Worm (Caenorhabditis elegans) whole organism, L4 larva: ENCODE data around the gene rsef-1.
A peak's percentile ranks its signal among the peaks of the same experiment; 100 is the strongest.

Source experiments
- D1046.2 ChIP-seq: fragments of 200-800 bp; sonication (Bioruptor generic); IDR thresholded peaks from 2 replicates; pipeline ENCODE4 v1.3.6; 2022; ENCODE audit warnings: missing genetic modification characterization, missing compliant biosample characterization
- F10B5.3 ChIP-seq: sonication (generic microtip); optimal IDR thresholded peaks from 2 replicates; lab custom pipeline; 2016; ENCODE audit warnings: mild to moderate bottlenecking, missing genetic modification characterization, missing compliant biosample characterization
- F37D6.2 ChIP-seq: sonication (generic microtip); optimal IDR thresholded peaks from 2 replicates; lab custom pipeline; 2016; ENCODE audit warnings: mild to moderate bottlenecking, missing genetic modification characterization, missing compliant biosample characterization
- R02D3.7 ChIP-seq: fragments of 150-350 bp; sonication (generic microtip); optimal IDR thresholded peaks from 3 replicates; lab custom pipeline; 2014; ENCODE audit warnings: missing biosample characterization, missing genetic modification characterization
- aha-1 ChIP-seq: fragments of 150-350 bp; peaks from one replicate; lab custom pipeline; 2014; ENCODE audit warnings: missing biosample characterization, missing genetic modification characterization
- attf-4 ChIP-seq: sonication (generic microtip); optimal IDR thresholded peaks from 3 replicates; lab custom pipeline; 2017; ENCODE audit warnings: missing biosample characterization, missing genetic modification characterization
- ceh-28 ChIP-seq: fragments of 150-350 bp; optimal IDR thresholded peaks from 2 replicates; lab custom pipeline; 2014; ENCODE audit warnings: missing biosample characterization, missing genetic modification reagents, missing genetic modification characterization
- ceh-32 ChIP-seq: sonication (generic microtip); optimal IDR thresholded peaks from 2 replicates; lab custom pipeline; 2016; ENCODE audit warnings: mild to moderate bottlenecking, missing genetic modification characterization, missing compliant biosample characterization; ENCODE audit not compliant: poor library complexity
- ceh-62 ChIP-seq: sonication (generic microtip); optimal IDR thresholded peaks from 2 replicates; lab custom pipeline; 2017; ENCODE audit warnings: missing biosample characterization, missing genetic modification characterization
- ces-1 ChIP-seq: fragments of 150-350 bp; sonication (generic microtip); optimal IDR thresholded peaks from 4 replicates; lab custom pipeline; 2014; ENCODE audit warnings: missing biosample characterization, missing genetic modification reagents, missing genetic modification characterization
- ctbp-1 ChIP-seq: fragments of 200-800 bp; sonication (Bioruptor generic); IDR thresholded peaks from 2 replicates; pipeline ENCODE4 v1.3.6; 2022; ENCODE audit warnings: missing genetic modification reagents, missing genetic modification characterization, missing compliant biosample characterization
- daf-16 ChIP-seq, 3 experiments: sonication (generic microtip); optimal IDR thresholded peaks; 2 replicates each; lab custom pipeline; 2016 to 2017; ENCODE audit warnings: missing genetic modification characterization in 3 of 3, missing genetic modification reagents in 3 of 3, mild to moderate bottlenecking in 2 of 3, missing compliant biosample characterization in 2 of 3, missing biosample characterization in 1 of 3, moderate library complexity in 1 of 3
- dmd-6 ChIP-seq: fragments of 200-800 bp; sonication (Bioruptor generic); IDR thresholded peaks from 2 replicates; pipeline ENCODE4 v1.3.6; 2022; ENCODE audit warnings: missing genetic modification reagents, missing genetic modification characterization, missing compliant biosample characterization
- dmd-9 ChIP-seq: fragments of 200-800 bp; sonication (Bioruptor generic); IDR thresholded peaks from 2 replicates; pipeline ENCODE4 v1.3.6; 2022; ENCODE audit warnings: missing genetic modification reagents, missing genetic modification characterization, missing compliant biosample characterization
- dpl-1 ChIP-seq: fragments of 150-350 bp; optimal IDR thresholded peaks from 2 replicates; lab custom pipeline; 2014; ENCODE audit warnings: missing biosample characterization, missing genetic modification reagents, missing genetic modification characterization
- dve-1 ChIP-seq: sonication (generic microtip); optimal IDR thresholded peaks from 2 replicates; lab custom pipeline; 2017; ENCODE audit warnings: antibody characterized with exemption, mild to moderate bottlenecking, missing genetic modification characterization, missing compliant biosample characterization; ENCODE audit not compliant: insufficient read depth
- hlh-11 ChIP-seq: fragments of 200-800 bp; sonication (Bioruptor generic); optimal IDR thresholded peaks from 2 replicates; lab custom pipeline; 2018; ENCODE audit warnings: mild to moderate bottlenecking, missing genetic modification characterization, missing compliant biosample characterization
- hlh-30 ChIP-seq: sonication (generic microtip); optimal IDR thresholded peaks from 2 replicates; lab custom pipeline; 2017; ENCODE audit warnings: antibody characterized with exemption, mild to moderate bottlenecking, missing genetic modification characterization, missing compliant biosample characterization; ENCODE audit not compliant: insufficient read depth
- hmg-1.1 ChIP-seq: fragments of 200-800 bp; sonication (Bioruptor generic); IDR thresholded peaks from 2 replicates; pipeline ENCODE4 v1.3.6; 2022; ENCODE audit warnings: missing genetic modification reagents, missing genetic modification characterization, missing compliant biosample characterization
- jun-1 ChIP-seq: fragments of 150-350 bp; optimal IDR thresholded peaks from 2 replicates; lab custom pipeline; 2014; ENCODE audit warnings: missing biosample characterization, missing genetic modification reagents, missing genetic modification characterization
- lim-7 ChIP-seq: fragments of 200-800 bp; sonication (Bioruptor generic); IDR thresholded peaks from 2 replicates; pipeline ENCODE4 v1.3.6; 2022; ENCODE audit warnings: missing genetic modification characterization, missing compliant biosample characterization
- lin-13 ChIP-seq: fragments of 150-350 bp; optimal IDR thresholded peaks from 2 replicates; lab custom pipeline; 2014; ENCODE audit warnings: missing biosample characterization, missing genetic modification reagents, missing genetic modification characterization
- lin-38 ChIP-seq: fragments of 200-800 bp; sonication (Bioruptor generic); IDR thresholded peaks from 2 replicates; pipeline ENCODE4 v1.3.6; 2022; ENCODE audit warnings: missing genetic modification reagents, missing genetic modification characterization, missing compliant biosample characterization
- lir-3 ChIP-seq: sonication (generic microtip); optimal IDR thresholded peaks from 2 replicates; lab custom pipeline; 2016; ENCODE audit warnings: mild to moderate bottlenecking, missing genetic modification characterization, missing compliant biosample characterization
- madf-9 ChIP-seq: fragments of 200-800 bp; sonication (Bioruptor generic); conservative IDR thresholded peaks from 2 replicates; pipeline ENCODE4 v1.3.6; 2022; ENCODE audit warnings: missing genetic modification reagents, missing genetic modification characterization, missing compliant biosample characterization
- mep-1 ChIP-seq: fragments of 150-350 bp; sonication (generic microtip); optimal IDR thresholded peaks from 3 replicates; lab custom pipeline; 2014; ENCODE audit warnings: missing biosample characterization, missing genetic modification characterization
- mes-2 ChIP-seq: sonication (generic microtip); optimal IDR thresholded peaks from 2 replicates; lab custom pipeline; 2016; ENCODE audit warnings: missing genotype, mild to moderate bottlenecking, missing genetic modification characterization, missing compliant biosample characterization; ENCODE audit not compliant: poor library complexity, severe bottlenecking
- mxl-3 ChIP-seq: fragments of 200-800 bp; sonication (Bioruptor generic); optimal IDR thresholded peaks from 2 replicates; lab custom pipeline; 2018; ENCODE audit warnings: mild to moderate bottlenecking, missing genetic modification characterization, missing compliant biosample characterization
- nhr-11 ChIP-seq: fragments of 150-350 bp; optimal IDR thresholded peaks from 2 replicates; lab custom pipeline; 2014; ENCODE audit warnings: missing biosample characterization, missing genetic modification characterization
- nhr-25 ChIP-seq: sonication (generic microtip); optimal IDR thresholded peaks from 2 replicates; lab custom pipeline; 2017; ENCODE audit warnings: missing genetic modification characterization, mild to moderate bottlenecking, missing compliant biosample characterization, antibody characterized with exemption, moderate library complexity, borderline replicate concordance; ENCODE audit not compliant: insufficient read depth
- nhr-42 ChIP-seq: fragments of 200-800 bp; sonication (Bioruptor generic); IDR thresholded peaks from 2 replicates; pipeline ENCODE4 v1.3.6; 2022; ENCODE audit warnings: missing genetic modification characterization, missing compliant biosample characterization
- nhr-76 ChIP-seq: fragments of 150-350 bp; optimal IDR thresholded peaks from 2 replicates; lab custom pipeline; 2014; ENCODE audit warnings: missing biosample characterization, missing genetic modification characterization
- pqm-1 ChIP-seq: sonication (generic microtip); optimal IDR thresholded peaks from 2 replicates; lab custom pipeline; 2017; ENCODE audit warnings: missing biosample characterization, missing genetic modification characterization
- saeg-2 ChIP-seq: fragments of 200-800 bp; sonication (Bioruptor generic); IDR thresholded peaks from 2 replicates; pipeline ENCODE4 v1.3.6; 2022; ENCODE audit warnings: missing genetic modification reagents, missing genetic modification characterization, missing compliant biosample characterization
- set-16 ChIP-seq: fragments of 200-800 bp; sonication (Bioruptor generic); IDR thresholded peaks from 2 replicates; pipeline ENCODE4 v1.3.6; 2022; ENCODE audit warnings: missing genetic modification reagents, missing genetic modification characterization, missing compliant biosample characterization
- snpc-4 ChIP-seq: fragments of 150-350 bp; optimal IDR thresholded peaks from 2 replicates; lab custom pipeline; 2014; ENCODE audit warnings: missing biosample characterization, missing genetic modification characterization
- tag-97 ChIP-seq: fragments of 200-800 bp; sonication (Bioruptor generic); IDR thresholded peaks from 2 replicates; pipeline ENCODE4 v1.3.6; 2022; ENCODE audit warnings: missing genetic modification characterization, missing compliant biosample characterization
- tra-1 ChIP-seq: fragments of 200-800 bp; sonication (Bioruptor generic); IDR thresholded peaks from 2 replicates; pipeline ENCODE4 v1.3.6; 2022; ENCODE audit warnings: missing genetic modification reagents, missing genetic modification characterization, missing compliant biosample characterization
- unc-39 ChIP-seq: sonication (generic microtip); optimal IDR thresholded peaks from 2 replicates; lab custom pipeline; 2017; ENCODE audit warnings: missing biosample characterization, missing genetic modification characterization
- unc-62 ChIP-seq, 3 experiments: fragments of 150-350 bp in 1 of 3; sonication (generic microtip); optimal IDR thresholded peaks in 2 of 3; peaks in 1 of 3; 1 replicate in 1 of 3; 2 replicates in 2 of 3; lab custom pipeline; 2014 to 2017; ENCODE audit warnings: missing biosample characterization in 3 of 3, missing genetic modification characterization in 3 of 3, missing genetic modification reagents in 3 of 3, missing genotype in 1 of 3

rsef-1 gene

ce11 chrX:3049233-3049632 lies 10.0 kb downstream of the rsef-1 start (continued):
- TF ChIP-seq lin-13 (GFP tag; lab: Kevin White, UChicago) (peak; percentile 4), hlh-11 (tag; lab: Kevin White, UChicago) (peak; percentile 59), attf-4 (tag; lab: Kevin White, UChicago) (no peak), D1046.2 (GFP tag; lab: Robert Waterston, UW) (no peak)

DNA sequence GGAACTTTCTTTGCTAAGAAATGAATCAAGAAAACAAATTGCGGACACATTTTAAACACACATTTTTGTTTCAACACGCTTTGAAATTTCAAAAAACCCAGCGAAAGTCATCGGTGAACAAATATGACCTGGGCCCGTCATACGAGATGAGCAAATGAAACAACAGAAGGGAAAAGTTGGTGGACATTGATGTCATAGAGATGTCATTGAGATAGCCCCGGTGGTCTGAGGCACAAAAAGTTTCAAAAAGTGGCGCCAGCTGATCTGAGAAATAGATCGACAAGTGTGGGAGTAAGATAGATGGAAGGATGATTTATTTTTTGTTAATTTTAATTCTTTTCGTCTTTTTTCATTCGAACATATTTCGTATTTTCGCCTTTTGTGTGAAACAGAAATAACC lies 10.5 kb downstream of the rsef-1 start:
- TF ChIP-seq aha-1 (peak; percentile 9), dve-1 (tag; lab: Kevin White, UChicago) (no peak)

ce11 chrX:3047224-3047623 lies 12.0 kb downstream of the rsef-1 start:
- TF ChIP-seq aha-1 (peak; percentile 25), unc-39 (tag; lab: Kevin White, UChicago) (no peak), pqm-1 (tag; lab: Kevin White, UChicago) (peak; percentile 28), daf-16 (GFP tag; optimal IDR thresholded peaks at IDR 0.05; lab: Kevin White, UChicago) (no peak), daf-16 (tag; optimal IDR thresholded peaks at IDR 0.05; lab: Kevin White, UChicago) (peak; percentile 4), F37D6.2 (tag; lab: Kevin White, UChicago) (no peak), dmd-6 (GFP tag; lab: Robert Waterston, UW) (peak; percentile 40; the same call in 1 of the 2 replicates), dpl-1 (GFP tag; lab: Kevin White, UChicago) (no peak)
- TF ChIP-seq, all 104 proteins: peak for 4

ce11 chrX:3045466-3045865 lies 13.7 kb downstream of the rsef-1 start, which contains the start of gene cnnm-3:
Gene cnnm-3, minus strand, starts transcription at chrX:3045847.
- TF ChIP-seq lir-3 (tag; lab: Kevin White, UChicago) (no peak), tra-1 (GFP tag; lab: Robert Waterston, UW) (0 out of 2 replicates have a peak, but pooled peaks have one; percentile 5), madf-9 (no peak), D1046.2 (GFP tag; lab: Robert Waterston, UW) (no peak), dmd-6 (GFP tag; lab: Robert Waterston, UW) (peak; percentile 74), ceh-62 (tag; lab: Kevin White, UChicago) (no peak), hlh-11 (tag; lab: Kevin White, UChicago) (peak; percentile 19), jun-1 (no peak), daf-16 (GFP tag; optimal IDR thresholded peaks at IDR 0.05; lab: Kevin White, UChicago) (no peak), daf-16 (tag; optimal IDR thresholded peaks at IDR 0.05; lab: Kevin White, UChicago) (no peak), nhr-76 (tag; lab: Kevin White, UChicago) (no peak), saeg-2 (no peak), unc-39 (tag; lab: Kevin White, UChicago) (no peak), nhr-42 (GFP tag; lab: Robert Waterston, UW) (no peak), dmd-9 (GFP tag; lab: Robert Waterston, UW) (no peak), nhr-25 (tag; lab: Kevin White, UChicago) (no peak), lim-7 (GFP tag; lab: Robert Waterston, UW) (no peak), nhr-11 (tag; lab: Kevin White, UChicago) (no peak), ceh-28 (tag; lab: Kevin White, UChicago) (no peak), ces-1 (GFP tag; lab: Kevin White, UChicago) (no peak), R02D3.7 (tag; lab: Kevin White, UChicago) (no peak), lin-38 (GFP tag; lab: Robert Waterston, UW) (no peak), F10B5.3 (no peak), mes-2 (no peak), tag-97 (no peak), mep-1 (tag; lab: Kevin White, UChicago) (no peak)

ce11 chrX:3040609-3041008 lies 18.6 kb downstream of the rsef-1 start:
- TF ChIP-seq snpc-4 (tag; lab: Kevin White, UChicago) (no peak), ceh-32 (no peak), set-16 (GFP tag; lab: Robert Waterston, UW) (peak; percentile 83), mxl-3 (GFP tag; lab: Kevin White, UChicago) (peak; percentile 28), aha-1 (peak; percentile 69), hmg-1.1 (GFP tag; lab: Robert Waterston, UW) (0 out of 2 replicates have a peak, but pooled peaks have one; percentile 40), ctbp-1 (0 out of 2 replicates have a peak, but pooled peaks have one; percentile 36), hlh-11 (tag; lab: Kevin White, UChicago) (peak; percentile 8), hlh-30 (tag; lab: Kevin White, UChicago) (peak; percentile 22), unc-39 (tag; lab: Kevin White, UChicago) (no peak), unc-62 (GFP tag; optimal IDR thresholded peaks at IDR 0.05 in 1 of 2; lab: Kevin White, UChicago) (peak in 1 of 2 experiments; percentile 14), unc-62 (tag; optimal IDR thresholded peaks at IDR 0.05; lab: Kevin White, UChicago) (no peak), mep-1 (tag; lab: Kevin White, UChicago) (no peak)
